Worm (Caenorhabditis elegans): ENCODE measurements around the gene str-41.

ce11 chrV:7411695-7412094 lies at the start of gene str-41:
- no peak for TF ChIP-seq ceh-39 (tag; optimal IDR thresholded peaks at IDR 0.05)
- no peak for TF ChIP-seq mep-1 (tag; optimal IDR thresholded peaks at IDR 0.05)
- TF ChIP-seq nhr-237 (tag; optimal IDR thresholded peaks at IDR 0.05): no peak
- no peak for TF ChIP-seq ces-1 (GFP tag; optimal IDR thresholded peaks at IDR 0.05)
- no peak for TF ChIP-seq nhr-28 (tag; optimal IDR thresholded peaks at IDR 0.05)
- TF ChIP-seq M03D4.4 (tag; optimal IDR thresholded peaks at IDR 0.05): no peak
- no peak for TF ChIP-seq unc-62 (GFP tag; optimal IDR thresholded peaks at IDR 0.05)
- no peak for TF ChIP-seq snpc-4 (tag; optimal IDR thresholded peaks at IDR 0.05)
- no peak for TF ChIP-seq sptf-1 (tag; optimal IDR thresholded peaks at IDR 0.05)
- TF ChIP-seq elt-3 (tag; optimal IDR thresholded peaks at IDR 0.05): no peak
- TF ChIP-seq nhr-12 (tag; optimal IDR thresholded peaks at IDR 0.05): no peak
- no peak for TF ChIP-seq ham-2 (GFP tag; optimal IDR thresholded peaks at IDR 0.05)
